Worm (Caenorhabditis elegans) whole organism, L4/young adult: ENCODE results near the gene efk-1.

ENCODE experiments used
- W03F9.2 ChIP-seq: fragments of 150-350 bp; optimal IDR thresholded peaks from 2 replicates; lab custom pipeline; 2014; ENCODE audit warnings: missing biosample characterization, missing genetic modification characterization
- dao-5 ChIP-seq: sonication (generic microtip); optimal IDR thresholded peaks from 2 replicates; lab custom pipeline; 2016; ENCODE audit warnings: missing genotype, missing genetic modification characterization, moderate library complexity, missing compliant biosample characterization
- him-1 ChIP-seq: sonication (generic microtip); optimal IDR thresholded peaks from 2 replicates; lab custom pipeline; 2016; ENCODE audit warnings: missing genotype, missing genetic modification reagents, missing genetic modification characterization, missing compliant biosample characterization

DNA sequence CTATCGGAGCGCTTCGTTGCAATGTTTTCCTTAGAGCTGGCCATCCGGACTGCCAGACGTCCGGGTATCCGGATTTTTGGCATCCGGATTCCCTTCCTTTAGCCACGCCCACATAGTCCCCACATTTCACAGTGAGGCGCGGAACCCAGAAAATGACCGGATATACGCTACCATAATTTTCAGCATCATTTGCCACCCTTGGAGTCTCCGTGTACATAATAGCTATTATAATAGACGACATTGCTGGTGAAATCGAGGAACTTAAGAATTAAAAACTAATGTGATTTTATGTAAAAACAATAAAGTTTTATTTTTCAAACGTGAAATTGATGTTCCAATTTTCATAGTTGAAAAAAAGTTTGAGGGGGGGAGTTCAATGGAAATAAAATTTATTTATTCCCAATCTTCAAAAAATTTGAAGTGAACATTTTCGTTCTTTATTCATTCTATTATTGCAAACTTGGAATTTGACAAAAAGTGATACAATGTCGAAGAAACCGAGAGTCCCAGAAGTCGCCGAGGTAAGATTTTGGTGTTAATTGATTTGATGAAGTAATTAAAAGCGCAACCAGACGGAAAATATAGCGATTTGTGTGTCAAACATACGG, 42.0 kb upstream of the efk-1 start:
- TF ChIP-seq him-1 (tag; lab: Kevin White, UChicago) (no peak), dao-5 (no peak), W03F9.2 (tag; lab: Kevin White, UChicago) (no peak)
